Fruit fly (Drosophila melanogaster) whole organism: ENCODE results near the gene CG11030.

ENCODE experiments used
- CG8478 ChIP-seq: fragments of >200 bp; optimal IDR thresholded peaks from 2 replicates; lab custom pipeline; 2018; ENCODE audit warnings: inconsistent platforms
- psq ChIP-seq: fragments of >200 bp; optimal IDR thresholded peaks from 2 replicates; lab custom pipeline; 2017
- usp ChIP-seq: fragments of >200 bp; optimal IDR thresholded peaks from 2 replicates; lab custom pipeline; 2017; ENCODE audit warnings: missing biosample characterization, missing genetic modification characterization, mixed read lengths

DNA sequence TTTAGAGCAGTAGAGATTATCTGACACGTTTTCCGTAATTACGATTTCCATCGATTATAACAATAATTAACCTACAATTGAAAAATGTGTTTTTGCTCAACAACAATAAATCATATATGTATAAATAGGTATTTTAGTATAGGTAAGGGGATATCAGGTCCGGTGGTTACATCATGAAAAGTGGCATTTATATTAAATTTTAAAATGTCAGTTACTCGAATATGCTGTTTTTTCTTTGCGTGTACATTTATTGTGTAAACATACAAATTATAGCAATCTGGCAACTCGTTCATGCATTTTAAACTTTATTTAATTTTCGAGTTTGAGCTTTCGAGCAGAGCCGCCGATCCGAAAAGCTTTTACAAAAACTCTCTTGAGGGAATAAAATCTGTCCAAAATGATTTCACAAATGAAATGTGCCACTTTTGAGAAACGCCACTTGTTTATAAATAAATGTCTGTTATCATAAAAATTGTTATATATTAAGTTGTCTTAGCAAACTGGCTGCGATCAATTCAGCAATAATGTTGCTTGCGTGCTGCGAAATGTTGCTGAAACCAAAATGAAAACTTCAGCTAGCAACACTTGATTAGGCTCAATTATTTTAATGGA, 19.2 kb downstream of the CG11030 start:
- TF ChIP-seq usp (GFP tag; lab: Kevin White, UChicago) (no peak), psq (lab: Kevin White, UChicago) (no peak), CG8478 (no peak)
